Fruit fly (Drosophila melanogaster): ENCODE results near the gene SclA.

DNA sequence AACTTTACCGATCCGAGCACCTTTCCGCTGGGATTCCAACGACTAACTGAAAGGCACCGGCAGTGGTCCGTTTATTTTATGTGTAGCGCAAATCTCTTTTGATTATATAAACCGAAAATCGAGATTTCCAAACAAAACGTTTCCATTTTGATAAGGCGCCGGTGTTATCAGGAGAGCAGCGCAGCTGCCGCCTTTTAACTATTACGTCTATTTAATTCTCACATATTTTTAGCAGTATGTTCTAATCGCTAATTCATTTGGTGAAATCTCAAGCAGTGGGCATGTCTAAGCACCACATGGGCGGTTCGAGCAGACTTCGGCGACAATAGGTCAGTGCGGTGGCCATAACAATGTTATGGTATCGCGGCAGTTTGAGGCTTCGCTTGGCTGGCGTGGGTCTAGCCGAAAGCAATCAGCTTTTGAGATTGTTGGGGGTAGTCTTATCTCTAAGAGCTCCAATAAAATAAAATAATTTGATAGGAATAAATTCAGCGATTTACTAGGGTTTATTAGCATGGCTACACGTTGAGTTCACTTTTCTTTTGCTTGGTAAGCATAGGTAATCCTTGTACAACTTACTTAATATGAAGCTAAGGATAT, 47.0 kb upstream of the SclA start, which contains the start of gene Cyt-b5-r:
- TF ChIP-seq EcR (GFP tag; optimal IDR thresholded peaks at IDR 0.05) (no peak), usp (GFP tag; optimal IDR thresholded peaks at IDR 0.05) (no peak), pan (optimal IDR thresholded peaks at IDR 0.05) (no peak)
